Fruit fly (Drosophila melanogaster) whole organism, wandering third instar larva: ENCODE results near the gene mRpL49.

Experiments
- Abd-B ChIP-seq: fragments of >200 bp; optimal IDR thresholded peaks from 2 replicates; lab custom pipeline; 2017; ENCODE audit warnings: missing biosample characterization, missing genetic modification characterization
- CG9705 ChIP-seq: fragments of 200-800 bp; sonication (Bioruptor generic); optimal IDR thresholded peaks from 2 replicates; lab custom pipeline; 2018; ENCODE audit warnings: missing biosample characterization, mild to moderate bottlenecking, missing genetic modification characterization
- Dfd ChIP-seq: fragments of >200 bp; optimal IDR thresholded peaks from 2 replicates; lab custom pipeline; 2017; ENCODE audit warnings: missing biosample characterization, missing genetic modification characterization
- Hnf4 ChIP-seq: fragments of 200-800 bp; sonication (Bioruptor generic); optimal IDR thresholded peaks from 2 replicates; lab custom pipeline; 2016; ENCODE audit warnings: missing biosample characterization, mild to moderate bottlenecking, missing genetic modification characterization
- Hr78 ChIP-seq: fragments of >200 bp; optimal IDR thresholded peaks from 2 replicates; lab custom pipeline; 2017; ENCODE audit warnings: missing biosample characterization, missing genetic modification characterization
- Myc ChIP-seq: fragments of >200 bp; optimal IDR thresholded peaks from 2 replicates; lab custom pipeline; 2017
- Rel ChIP-seq, 2 experiments: fragments of 200-800 bp; sonication (Bioruptor generic) in 1 of 2; optimal IDR thresholded peaks; 2 replicates in 1 of 2; 3 replicates in 1 of 2; lab custom pipeline; 2016 to 2019; ENCODE audit warnings: mild to moderate bottlenecking in 2 of 2, missing biosample characterization in 2 of 2, missing genetic modification characterization in 2 of 2, moderate library complexity in 1 of 2
- br ChIP-seq: fragments of 200-800 bp; sonication (Bioruptor generic); optimal IDR thresholded peaks from 2 replicates; lab custom pipeline; 2016; ENCODE audit warnings: missing biosample characterization, missing genetic modification characterization
- dl ChIP-seq, 2 experiments: fragments of 175-275, 200-275 bp in 1 of 2; fragments of 200-275 bp in 1 of 2; sonication (Bioruptor generic); optimal IDR thresholded peaks; lab custom pipeline; 2018; ENCODE audit warnings: mild to moderate bottlenecking in 2 of 2, missing biosample characterization in 2 of 2, missing genetic modification characterization in 2 of 2, moderate library complexity in 2 of 2; ENCODE audit not compliant: partially characterized antibody in 2 of 2, insufficient read depth in 1 of 2
- lola ChIP-seq: fragments of >200 bp; optimal IDR thresholded peaks from 2 replicates; lab custom pipeline; 2017; ENCODE audit warnings: missing biosample characterization, missing genetic modification characterization
- psq ChIP-seq: fragments of 200-800 bp; sonication (Bioruptor generic); optimal IDR thresholded peaks from 3 replicates; lab custom pipeline; 2017; ENCODE audit warnings: missing biosample characterization, mild to moderate bottlenecking, missing genetic modification characterization, moderate library complexity
- rgr ChIP-seq: fragments of 200-800 bp; sonication (Bioruptor generic); optimal IDR thresholded peaks from 3 replicates; lab custom pipeline; 2016; ENCODE audit warnings: missing biosample characterization, mild to moderate bottlenecking, missing genetic modification characterization
- usp ChIP-seq: fragments of >200 bp; optimal IDR thresholded peaks from 2 replicates; lab custom pipeline; 2017; ENCODE audit warnings: missing biosample characterization, missing genetic modification characterization
- woc ChIP-seq: sonication (Bioruptor generic); optimal IDR thresholded peaks from 2 replicates; lab custom pipeline; 2016; ENCODE audit warnings: missing biosample characterization, mild to moderate bottlenecking, missing genetic modification characterization

DNA sequence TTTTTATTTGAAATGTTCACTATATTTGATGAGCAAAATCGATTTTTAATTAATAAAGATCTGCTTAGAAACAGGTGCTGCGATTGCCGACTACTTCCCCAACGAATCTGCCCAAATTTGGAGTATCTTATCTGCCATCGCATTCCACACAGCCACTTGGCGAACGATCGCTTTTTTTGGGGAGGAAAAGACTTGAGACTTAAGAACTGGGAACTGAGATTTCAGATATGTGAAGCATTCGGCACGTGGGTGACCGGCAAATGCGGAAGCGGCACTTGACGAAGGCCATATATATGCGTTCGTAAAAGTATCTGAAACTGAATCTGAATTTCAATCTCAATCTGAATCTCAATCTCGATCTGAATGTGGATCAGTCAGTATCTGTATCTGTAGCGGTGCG, 12.9 kb upstream of the mRpL49 start:
- TF ChIP-seq Hnf4 (GFP tag; lab: Kevin White, UChicago) = no peak
- no peak for TF ChIP-seq woc
- no peak for TF ChIP-seq CG9705 (GFP tag; lab: Kevin White, UChicago)
- TF ChIP-seq rgr (GFP tag; lab: Kevin White, UChicago) = no peak
- no peak for TF ChIP-seq usp (GFP tag; lab: Kevin White, UChicago)
- TF ChIP-seq psq (GFP tag; lab: Kevin White, UChicago) = no peak
- TF ChIP-seq lola (GFP tag; lab: Kevin White, UChicago) = no peak
- no peak for TF ChIP-seq dl (GFP tag; optimal IDR thresholded peaks at IDR 0.05; lab: Kevin White, UChicago; ENCODE audit: insufficient read depth in 1 of 2, partially characterized antibody in 2 of 2)
- TF ChIP-seq Dfd (GFP tag; lab: Kevin White, UChicago) = no peak
- no peak for TF ChIP-seq Myc
- no peak for TF ChIP-seq Abd-B (GFP tag; lab: Kevin White, UChicago)
- no peak for TF ChIP-seq Hr78
- no peak for TF ChIP-seq Rel (GFP tag; optimal IDR thresholded peaks at IDR 0.05; lab: Kevin White, UChicago)
- TF ChIP-seq Rel (tag; optimal IDR thresholded peaks at IDR 0.05; lab: Kevin White, UChicago) = no peak
- TF ChIP-seq br (GFP tag; lab: Kevin White, UChicago) = no peak
